Worm (Caenorhabditis elegans): ENCODE data around the gene srh-62.

The srh-62 gene

ce11 chrV:404210-404669 lies 1.3 kb upstream of the srh-62 start, which contains the start of gene nhr-252:
nhr-252 (plus strand) TSS chrV:404619.
- TF ChIP-seq ets-5 (GFP tag; IDR thresholded peaks at IDR 0.05) = no peak
- TF ChIP-seq nhr-47 (tag; optimal IDR thresholded peaks at IDR 0.05) = peak; percentile 70
- no peak for TF ChIP-seq xbp-1 (tag; optimal IDR thresholded peaks at IDR 0.05)
- no peak for TF ChIP-seq pqm-1 (tag; optimal IDR thresholded peaks at IDR 0.05)
- peak; percentile 90 for TF ChIP-seq fkh-8 (tag; optimal IDR thresholded peaks at IDR 0.05)
- TF ChIP-seq tlp-1 (tag; optimal IDR thresholded peaks at IDR 0.05) = no peak
- TF ChIP-seq snpc-4 (tag; optimal IDR thresholded peaks at IDR 0.05) = no peak
- TF ChIP-seq nhr-20 (tag; optimal IDR thresholded peaks at IDR 0.05) = peak; percentile 63
- TF ChIP-seq efl-1 (optimal IDR thresholded peaks at IDR 0.05) = no peak
- peak in 1 of 2 experiments; percentile 83 for TF ChIP-seq efl-1 (GFP tag; optimal IDR thresholded peaks at IDR 0.05 in 1 of 2)
- TF ChIP-seq swsn-7 (tag; optimal IDR thresholded peaks at IDR 0.05) = peak; percentile 13
- TF ChIP-seq dsc-1 (tag; optimal IDR thresholded peaks at IDR 0.05) = peak; percentile 80
- no peak for TF ChIP-seq nhr-84 (tag; optimal IDR thresholded peaks at IDR 0.05)
- TF ChIP-seq pax-3 (tag; optimal IDR thresholded peaks at IDR 0.05) = peak; percentile 69
- no peak for TF ChIP-seq elt-3 (tag; optimal IDR thresholded peaks at IDR 0.05)
- TF ChIP-seq mdl-1 (tag; optimal IDR thresholded peaks at IDR 0.05) = no peak

- TF ChIP-seq irx-1 (tag; optimal IDR thresholded peaks at IDR 0.05) (no peak), F16B12.6 (tag; optimal IDR thresholded peaks at IDR 0.05) (no peak), lin-14 (GFP tag; optimal IDR thresholded peaks at IDR 0.05) (no peak), xbp-1 (tag; optimal IDR thresholded peaks at IDR 0.05) (no peak), blmp-1 (tag; optimal IDR thresholded peaks at IDR 0.05) (no peak), unc-98 (GFP tag; IDR thresholded peaks at IDR 0.05) (no peak), nhr-71 (tag; optimal IDR thresholded peaks at IDR 0.05) (no peak), nhr-84 (tag; optimal IDR thresholded peaks at IDR 0.05) (no peak), grh-1 (GFP tag; IDR thresholded peaks at IDR 0.05) (no peak), vab-15 (tag; optimal IDR thresholded peaks at IDR 0.05) (no peak), nhr-76 (tag; optimal IDR thresholded peaks at IDR 0.05) (no peak), elt-2 (tag; optimal IDR thresholded peaks at IDR 0.05) (no peak), fkh-4 (tag; optimal IDR thresholded peaks at IDR 0.05; ENCODE audit: borderline replicate concordance) (no peak)
These were observed 3.2 kb downstream of the srh-62 start, which contains the start of gene scl-27 for ce11 chrV:399721-400120. scl-27 (plus strand) TSS chrV:400021.

- TF ChIP-seq aly-2 (tag; optimal IDR thresholded peaks at IDR 0.05) (no peak), C34B4.2 (tag; optimal IDR thresholded peaks at IDR 0.05) (no peak), lin-14 (GFP tag; optimal IDR thresholded peaks at IDR 0.05) (no peak), mef-2 (tag; optimal IDR thresholded peaks at IDR 0.05) (no peak), fkh-8 (tag; optimal IDR thresholded peaks at IDR 0.05) (peak; percentile 82), hlh-4 (tag; optimal IDR thresholded peaks at IDR 0.05) (no peak), unc-130 (tag; optimal IDR thresholded peaks at IDR 0.05) (no peak), swsn-7 (tag; optimal IDR thresholded peaks at IDR 0.05) (no peak), nhr-71 (tag; optimal IDR thresholded peaks at IDR 0.05) (no peak), pag-3 (tag; optimal IDR thresholded peaks at IDR 0.05; ENCODE audit: borderline replicate concordance, insufficient read depth) (no peak), nhr-19 (GFP tag; conservative IDR thresholded peaks at IDR 0.05) (no peak), nhr-47 (tag; optimal IDR thresholded peaks at IDR 0.05) (peak; percentile 70), fkh-10 (GFP tag; optimal IDR thresholded peaks at IDR 0.05) (no peak), dsc-1 (tag; optimal IDR thresholded peaks at IDR 0.05) (peak; percentile 36), unc-86 (tag; optimal IDR thresholded peaks at IDR 0.05) (no peak), nhr-20 (tag; optimal IDR thresholded peaks at IDR 0.05) (peak; percentile 33), mep-1 (tag; optimal IDR thresholded peaks at IDR 0.05) (no peak), irx-1 (tag; optimal IDR thresholded peaks at IDR 0.05) (no peak), mab-9 (GFP tag; IDR thresholded peaks at IDR 0.05) (no peak), snpc-4 (tag; optimal IDR thresholded peaks at IDR 0.05) (no peak), nhr-77 (tag; optimal IDR thresholded peaks at IDR 0.05) (no peak), nhr-11 (tag; optimal IDR thresholded peaks at IDR 0.05) (no peak), ets-5 (GFP tag; IDR thresholded peaks at IDR 0.05) (no peak), lir-3 (tag; optimal IDR thresholded peaks at IDR 0.05; ENCODE audit: poor library complexity) (no peak), lin-13 (GFP tag; optimal IDR thresholded peaks at IDR 0.05) (no peak), nhr-84 (tag; optimal IDR thresholded peaks at IDR 0.05) (no peak), unc-98 (GFP tag; IDR thresholded peaks at IDR 0.05) (no peak), alr-1 (tag; optimal IDR thresholded peaks at IDR 0.05; ENCODE audit: borderline replicate concordance) (no peak), pax-3 (tag; optimal IDR thresholded peaks at IDR 0.05) (no peak)
These were observed 6.6 kb downstream of the srh-62 start, which contains the start of gene nhr-253 for ce11 chrV:396309-396708. nhr-253 (plus strand) TSS chrV:396593.
